Worm (Caenorhabditis elegans): ENCODE measurements around the gene F14H8.2.

F14H8.2 gene

DNA sequence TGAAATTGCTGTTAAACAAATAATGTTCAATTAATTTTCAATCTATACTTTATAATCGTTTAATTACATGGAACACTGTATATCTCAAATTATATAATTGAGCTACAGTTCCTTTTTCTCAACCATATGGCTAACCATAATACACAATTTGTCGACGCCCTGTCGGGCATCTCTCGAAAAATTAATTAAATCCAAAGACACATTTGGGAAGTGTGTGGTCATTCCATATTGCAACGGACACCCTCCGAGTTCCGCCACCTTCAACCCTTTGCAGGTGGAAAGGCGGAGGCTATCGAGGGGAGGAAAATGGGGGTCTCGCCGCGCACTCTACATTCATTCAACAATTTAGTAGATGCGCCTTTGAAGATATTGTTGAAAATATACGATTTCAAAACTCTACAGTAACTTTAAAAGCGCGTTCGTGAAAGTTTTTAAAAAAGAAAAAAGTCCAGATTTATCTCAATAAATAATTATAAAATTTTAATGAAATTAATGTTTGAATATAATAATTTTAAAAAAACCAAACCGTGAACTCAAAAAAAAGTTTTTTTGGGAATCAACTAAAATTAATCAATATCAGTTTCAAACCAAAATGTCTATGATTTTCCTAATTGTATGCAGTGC, 8.9 kb upstream of the F14H8.2 start, which contains the start of gene F14H8.8:
F14H8.8 (plus strand) TSS at position 574 of the 624 bp plus-strand sequence.
- TF ChIP-seq tbx-8 (GFP tag; optimal IDR thresholded peaks at IDR 0.05): no peak
- peak; percentile 2 for TF ChIP-seq nhr-2 (tag; optimal IDR thresholded peaks at IDR 0.05)
- TF ChIP-seq lin-32 (GFP tag; optimal IDR thresholded peaks at IDR 0.05): no peak
- TF ChIP-seq lin-13 (tag; optimal IDR thresholded peaks at IDR 0.05): no peak
- peak; percentile 35 for TF ChIP-seq ceh-43 (GFP tag; optimal IDR thresholded peaks at IDR 0.05)
- no peak for TF ChIP-seq hlh-1 (tag; optimal IDR thresholded peaks at IDR 0.05)
- peak; percentile 36 for TF ChIP-seq ceh-39 (tag; optimal IDR thresholded peaks at IDR 0.05)
- peak; percentile 28 for TF ChIP-seq mep-1 (tag; optimal IDR thresholded peaks at IDR 0.05)
- TF ChIP-seq mab-5 (tag; optimal IDR thresholded peaks at IDR 0.05): no peak
- TF ChIP-seq ztf-11 (tag; optimal IDR thresholded peaks at IDR 0.05): no peak
- TF ChIP-seq bed-3 (GFP tag; optimal IDR thresholded peaks at IDR 0.05): no peak
- no peak for TF ChIP-seq sptf-1 (tag; optimal IDR thresholded peaks at IDR 0.05)
- peak; percentile 61 for TF ChIP-seq drap-1 (GFP tag; optimal IDR thresholded peaks at IDR 0.05)

DNA sequence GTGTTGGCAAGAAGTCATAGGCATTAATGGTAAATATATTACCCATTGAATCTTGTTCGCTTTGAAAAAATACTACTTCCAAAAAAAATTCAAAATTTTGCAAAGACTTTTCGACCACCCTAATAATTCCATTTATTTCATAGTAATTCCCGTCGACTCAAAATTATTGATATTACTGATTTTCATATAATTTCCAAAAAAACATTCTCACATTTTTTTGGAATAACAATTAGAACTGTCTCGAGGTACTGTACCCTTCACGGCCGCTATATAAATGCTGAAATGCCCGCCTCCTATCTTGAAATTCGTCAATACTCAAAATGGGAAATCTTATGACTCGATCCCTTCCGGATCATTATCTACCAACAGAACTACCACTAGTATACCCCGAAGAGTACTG, 3.4 kb upstream of the F14H8.2 start, which contains the start of gene F14H8.4:
F14H8.4 (plus strand) TSS at position 301 of the 400 bp plus-strand sequence.
- TF ChIP-seq mep-1 (tag; optimal IDR thresholded peaks at IDR 0.05): no peak
- no peak for TF ChIP-seq cnd-1 (tag; optimal IDR thresholded peaks at IDR 0.05)
- TF ChIP-seq nhr-2 (tag; optimal IDR thresholded peaks at IDR 0.05): no peak
- TF ChIP-seq nhr-237 (tag; optimal IDR thresholded peaks at IDR 0.05): no peak
- no peak for TF ChIP-seq ceh-39 (tag; optimal IDR thresholded peaks at IDR 0.05)

DNA sequence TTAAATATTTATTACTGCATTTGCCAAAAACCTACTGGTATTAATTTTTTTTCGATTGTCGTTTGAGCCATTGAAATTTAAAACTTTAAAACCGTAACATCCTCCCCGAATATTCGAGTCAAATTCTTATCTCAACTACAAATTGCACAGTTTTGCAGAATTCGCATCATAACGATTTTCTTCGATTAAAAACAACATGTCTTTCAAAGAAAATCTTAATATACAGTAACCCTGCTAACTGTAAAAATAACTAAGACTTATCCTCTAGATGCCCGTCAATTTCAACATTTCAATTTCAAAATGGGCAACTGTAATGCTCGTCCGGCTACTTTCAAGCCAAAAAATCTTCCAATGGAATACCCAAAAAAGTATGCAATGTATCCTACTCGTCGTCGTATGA, 603 bp upstream of the F14H8.2 start, which contains the start of gene F14H8.5:
F14H8.5 (plus strand) TSS at position 301 of the 400 bp plus-strand sequence.
- TF ChIP-seq lsy-2 (tag; optimal IDR thresholded peaks at IDR 0.05) (no peak), ham-2 (GFP tag; optimal IDR thresholded peaks at IDR 0.05) (no peak), unc-62 (GFP tag; optimal IDR thresholded peaks at IDR 0.05) (no peak), mls-2 (tag; optimal IDR thresholded peaks at IDR 0.05) (no peak), mep-1 (tag; optimal IDR thresholded peaks at IDR 0.05) (no peak), pha-4 (tag; optimal IDR thresholded peaks at IDR 0.05) (no peak), sptf-1 (tag; optimal IDR thresholded peaks at IDR 0.05) (no peak), nhr-76 (tag; optimal IDR thresholded peaks at IDR 0.05) (no peak), nhr-237 (tag; optimal IDR thresholded peaks at IDR 0.05) (no peak), lin-13 (tag; optimal IDR thresholded peaks at IDR 0.05) (no peak), tbx-8 (GFP tag; optimal IDR thresholded peaks at IDR 0.05) (no peak), unc-120 (tag; optimal IDR thresholded peaks at IDR 0.05; ENCODE audit: poor library complexity, severe bottlenecking) (no peak), nhr-28 (tag; optimal IDR thresholded peaks at IDR 0.05) (no peak), hlh-1 (tag; optimal IDR thresholded peaks at IDR 0.05) (no peak), nhr-12 (tag; optimal IDR thresholded peaks at IDR 0.05) (no peak), zip-8 (tag; optimal IDR thresholded peaks at IDR 0.05) (no peak)

DNA sequence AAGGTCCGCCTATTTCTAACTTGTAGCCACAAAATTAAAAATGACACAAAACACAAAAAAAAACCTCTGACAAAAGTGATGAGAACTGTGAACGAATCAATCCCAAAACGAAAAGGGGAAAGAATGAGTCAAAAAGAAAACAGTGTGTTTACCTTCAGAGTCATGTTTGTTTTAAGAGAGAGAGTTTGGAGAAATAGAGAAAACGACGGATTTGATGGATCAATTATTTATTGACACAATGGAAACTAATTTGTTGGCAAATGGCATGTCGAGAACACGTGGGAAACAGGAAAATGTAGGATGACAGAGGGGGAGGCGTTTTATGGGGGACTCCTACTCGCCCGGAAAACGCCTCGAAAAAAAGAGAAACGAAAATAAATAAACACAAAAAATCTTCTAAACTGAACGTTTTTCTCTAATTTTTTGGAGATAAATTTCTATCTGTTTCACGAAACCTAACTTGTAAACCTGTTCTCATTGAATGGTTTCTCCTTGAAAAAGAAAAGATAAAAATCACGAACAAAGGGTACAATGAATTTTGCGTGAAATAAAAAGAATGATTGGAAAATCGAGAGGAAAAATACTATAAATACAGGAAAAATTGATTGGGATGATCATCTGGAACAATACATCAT, 3.2 kb downstream of the F14H8.2 start:
- no peak for TF ChIP-seq ham-2 (GFP tag; optimal IDR thresholded peaks at IDR 0.05)
- no peak for TF ChIP-seq sptf-1 (tag; optimal IDR thresholded peaks at IDR 0.05)
- no peak for TF ChIP-seq ceh-43 (GFP tag; optimal IDR thresholded peaks at IDR 0.05)
- no peak for TF ChIP-seq nhr-28 (tag; optimal IDR thresholded peaks at IDR 0.05)
- TF ChIP-seq cnd-1 (tag; optimal IDR thresholded peaks at IDR 0.05): no peak
- no peak for TF ChIP-seq lin-32 (GFP tag; optimal IDR thresholded peaks at IDR 0.05)
- no peak for TF ChIP-seq hlh-1 (tag; optimal IDR thresholded peaks at IDR 0.05)
- TF ChIP-seq unc-120 (tag; optimal IDR thresholded peaks at IDR 0.05; ENCODE audit: poor library complexity, severe bottlenecking): no peak
- TF ChIP-seq sem-2 (GFP tag; optimal IDR thresholded peaks at IDR 0.05): no peak
- no peak for TF ChIP-seq ces-1 (GFP tag; optimal IDR thresholded peaks at IDR 0.05)
- TF ChIP-seq lin-13 (tag; optimal IDR thresholded peaks at IDR 0.05): no peak
- no peak for TF ChIP-seq unc-39 (tag; optimal IDR thresholded peaks at IDR 0.05)

DNA sequence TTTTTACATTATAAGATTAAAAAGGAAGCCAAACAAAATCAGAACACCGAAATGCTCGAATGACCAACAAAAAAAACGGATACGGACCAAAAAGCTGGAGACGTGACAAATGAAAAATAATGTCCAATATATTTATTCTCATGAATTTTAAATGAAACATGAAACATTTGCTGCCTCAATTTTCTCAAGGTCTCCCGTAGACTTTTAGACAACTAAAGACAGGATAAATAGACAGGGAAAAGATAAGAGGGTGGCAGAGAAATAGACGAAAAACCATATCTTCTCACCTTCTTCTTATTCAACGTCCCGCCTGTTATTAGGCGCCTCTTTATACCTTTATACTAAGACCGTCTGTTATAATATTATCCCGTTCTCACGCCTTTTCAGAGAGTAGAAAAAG, 4.3 kb downstream of the F14H8.2 start:
- TF ChIP-seq unc-120 (tag; optimal IDR thresholded peaks at IDR 0.05; ENCODE audit: poor library complexity, severe bottlenecking) (peak; percentile 6), ceh-39 (tag; optimal IDR thresholded peaks at IDR 0.05) (no peak)

DNA sequence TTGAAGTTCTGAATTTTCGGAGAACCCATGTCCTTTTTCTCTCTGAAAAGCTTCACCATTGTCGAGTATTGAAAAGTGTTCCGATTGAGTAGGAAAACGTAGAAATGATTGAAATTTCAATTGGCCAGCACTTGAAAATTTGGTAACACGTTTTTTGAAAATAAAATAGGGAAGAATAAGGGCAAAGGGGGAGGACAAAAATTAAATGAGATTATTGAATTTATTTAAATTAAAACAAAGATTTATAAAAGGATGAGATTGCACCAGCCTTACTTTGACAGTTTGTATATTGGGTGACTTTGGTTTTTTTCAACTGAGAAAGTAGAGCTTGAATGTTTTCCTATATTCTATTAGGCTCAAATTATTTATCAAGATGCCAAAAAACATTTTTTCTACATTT, 6.0 kb downstream of the F14H8.2 start, which contains the start of gene obr-2:
obr-2 (minus strand) TSS at position 101 of the 400 bp plus-strand sequence.
- TF ChIP-seq cnd-1 (tag; optimal IDR thresholded peaks at IDR 0.05) (no peak), sem-2 (GFP tag; optimal IDR thresholded peaks at IDR 0.05) (no peak), sptf-1 (tag; optimal IDR thresholded peaks at IDR 0.05) (no peak), nhr-2 (tag; optimal IDR thresholded peaks at IDR 0.05) (no peak), snpc-4 (tag; optimal IDR thresholded peaks at IDR 0.05) (no peak), blmp-1 (tag; optimal IDR thresholded peaks at IDR 0.05) (no peak), mls-2 (tag; optimal IDR thresholded peaks at IDR 0.05) (no peak), lsy-2 (tag; optimal IDR thresholded peaks at IDR 0.05) (no peak), bed-3 (GFP tag; optimal IDR thresholded peaks at IDR 0.05) (no peak), zip-8 (tag; optimal IDR thresholded peaks at IDR 0.05) (no peak), nhr-12 (tag; optimal IDR thresholded peaks at IDR 0.05) (no peak), drap-1 (GFP tag; optimal IDR thresholded peaks at IDR 0.05) (no peak), unc-39 (tag; optimal IDR thresholded peaks at IDR 0.05) (no peak), ces-1 (GFP tag; optimal IDR thresholded peaks at IDR 0.05) (no peak), nhr-76 (tag; optimal IDR thresholded peaks at IDR 0.05) (no peak), nhr-237 (tag; optimal IDR thresholded peaks at IDR 0.05) (no peak), elt-1 (tag; optimal IDR thresholded peaks at IDR 0.05; ENCODE audit: borderline replicate concordance, insufficient read depth) (no peak)
